Fruit fly (Drosophila melanogaster) whole organism, embryonic: ENCODE measurements around the gene CG4020.
A peak's percentile ranks its signal among the peaks of the same experiment; 100 is the strongest.

Experiments used
- Antp ChIP-seq: fragments of 200-800 bp; sonication (Bioruptor generic); optimal IDR thresholded peaks from 3 replicates; lab custom pipeline; 2016; ENCODE audit warnings: missing biosample characterization, missing genetic modification characterization
- BtbVII ChIP-seq: fragments of 200-800 bp; sonication (Bioruptor generic); optimal IDR thresholded peaks from 3 replicates; lab custom pipeline; 2017; ENCODE audit warnings: missing biosample characterization, mild to moderate bottlenecking, missing genetic modification characterization
- CG11247 ChIP-seq: fragments of 200-800 bp; sonication (Bioruptor generic); IDR thresholded peaks from 2 replicates; pipeline ENCODE4 v1.3.6; 2022; ENCODE audit warnings: missing biosample characterization, missing genetic modification characterization
- CG11456 ChIP-seq: fragments of 200-800 bp; sonication (Bioruptor generic); IDR thresholded peaks from 3 replicates; pipeline ENCODE4 v1.3.6; 2022; ENCODE audit warnings: missing biosample characterization, missing genetic modification characterization
- CG12155 ChIP-seq: fragments of 200-800 bp; sonication (Bioruptor generic); optimal IDR thresholded peaks from 3 replicates; lab custom pipeline; 2016; ENCODE audit warnings: missing biosample characterization, missing genetic modification characterization
- CG12391 ChIP-seq: fragments of 200-800 bp; sonication (Bioruptor generic); optimal IDR thresholded peaks from 3 replicates; lab custom pipeline; 2018; ENCODE audit warnings: missing biosample characterization, mild to moderate bottlenecking, missing genetic modification characterization, moderate library complexity
- CG12744 ChIP-seq: fragments of 200-800 bp; sonication (Bioruptor generic); optimal IDR thresholded peaks from 2 replicates; lab custom pipeline; 2016; ENCODE audit warnings: missing biosample characterization, missing genetic modification characterization
- CG13624 ChIP-seq: fragments of 200-800 bp; sonication (Bioruptor generic); optimal IDR thresholded peaks from 2 replicates; lab custom pipeline; 2016; ENCODE audit warnings: missing biosample characterization, missing genetic modification characterization
- CG14441 ChIP-seq: fragments of 200-800 bp; sonication (Bioruptor generic); IDR thresholded peaks from 2 replicates; pipeline ENCODE4 v1.3.6; 2022; ENCODE audit warnings: missing biosample characterization, missing genetic modification characterization
- CG17359 ChIP-seq: fragments of 200-800 bp; sonication (Bioruptor generic); optimal IDR thresholded peaks from 3 replicates; lab custom pipeline; 2018; ENCODE audit warnings: missing biosample characterization, mild to moderate bottlenecking, missing genetic modification characterization, moderate library complexity
- CG17912 ChIP-seq: fragments of 200-800 bp; sonication (Bioruptor generic); optimal IDR thresholded peaks from 2 replicates; lab custom pipeline; 2018; ENCODE audit warnings: missing biosample characterization, mild to moderate bottlenecking, missing genetic modification characterization
- CG2116 ChIP-seq: fragments of 200-800 bp; sonication (Bioruptor generic); optimal IDR thresholded peaks from 3 replicates; lab custom pipeline; 2018; ENCODE audit warnings: missing biosample characterization, mild to moderate bottlenecking, missing genetic modification characterization
- CG2199 ChIP-seq: fragments of 200-800 bp; sonication (Bioruptor generic); IDR thresholded peaks from 3 replicates; pipeline ENCODE4 v1.3.6; 2022; ENCODE audit warnings: missing biosample characterization, missing genetic modification characterization
- CG2712 ChIP-seq: fragments of 200-800 bp; optimal IDR thresholded peaks from 3 replicates; lab custom pipeline; 2019; ENCODE audit warnings: missing biosample characterization, mild to moderate bottlenecking, missing genetic modification characterization, moderate library complexity
- CG32767 ChIP-seq: fragments of 200-800 bp; sonication (Bioruptor generic); IDR thresholded peaks from 2 replicates; pipeline ENCODE4 v1.3.6; 2022; ENCODE audit warnings: missing biosample characterization, missing genetic modification characterization
- CG6791 ChIP-seq: fragments of 200-800 bp; sonication (Bioruptor generic); IDR thresholded peaks from 3 replicates; pipeline ENCODE4 v1.3.6; 2022; ENCODE audit warnings: missing biosample characterization, missing genetic modification characterization; ENCODE audit not compliant: partially characterized antibody
- CG7745 ChIP-seq: fragments of 200-800 bp; sonication (Bioruptor generic); optimal IDR thresholded peaks from 2 replicates; lab custom pipeline; 2018; ENCODE audit warnings: missing biosample characterization, mild to moderate bottlenecking, missing genetic modification characterization, moderate library complexity
- CG8290 ChIP-seq, 3 experiments: fragments of 200-800 bp; sonication (Bioruptor generic); optimal IDR thresholded peaks; 2 replicates each; lab custom pipeline; 2016 to 2019; ENCODE audit warnings: missing biosample characterization in 3 of 3, missing genetic modification characterization in 3 of 3, mild to moderate bottlenecking in 2 of 3, moderate library complexity in 1 of 3
- CHES-1-like ChIP-seq: fragments of 200-800 bp; sonication (Bioruptor generic); optimal IDR thresholded peaks from 2 replicates; lab custom pipeline; 2016; ENCODE audit warnings: missing biosample characterization, missing genetic modification characterization
- Dbx ChIP-seq: fragments of 200-800 bp; sonication (Bioruptor generic); IDR thresholded peaks from 3 replicates; pipeline ENCODE4 v1.3.6; 2022; ENCODE audit warnings: missing biosample characterization, missing genetic modification characterization
- Fer1 ChIP-seq: fragments of 200-800 bp; sonication (Bioruptor generic); optimal IDR thresholded peaks from 2 replicates; lab custom pipeline; 2017; ENCODE audit warnings: missing biosample characterization, mild to moderate bottlenecking, missing genetic modification characterization
- Fer3 ChIP-seq: fragments of 200-800 bp; sonication (Bioruptor generic); optimal IDR thresholded peaks from 2 replicates; lab custom pipeline; 2018; ENCODE audit warnings: missing biosample characterization, mild to moderate bottlenecking, missing genetic modification characterization, moderate library complexity
- HHEX ChIP-seq: fragments of 200-800 bp; sonication (Bioruptor generic); optimal IDR thresholded peaks from 3 replicates; lab custom pipeline; 2017; ENCODE audit warnings: missing biosample characterization, mild to moderate bottlenecking, missing genetic modification characterization, missing genetic modification reagents
- HmgZ ChIP-seq: fragments of 200-800 bp; sonication (Bioruptor generic); optimal IDR thresholded peaks from 2 replicates; lab custom pipeline; 2018; ENCODE audit warnings: missing biosample characterization, mild to moderate bottlenecking, missing genetic modification characterization
- Hr39 ChIP-seq: fragments of >200 bp; optimal IDR thresholded peaks from 2 replicates; lab custom pipeline; 2017
- Hr78 ChIP-seq, 2 experiments: fragments of 200-800 bp in 1 of 2; fragments of >200 bp in 1 of 2; sonication (Bioruptor generic) in 1 of 2; optimal IDR thresholded peaks; 2 replicates each; lab custom pipeline; 2017 to 2019; ENCODE audit warnings: missing biosample characterization in 2 of 2, missing genetic modification characterization in 2 of 2, mild to moderate bottlenecking in 1 of 2, moderate library complexity in 1 of 2
- Med ChIP-seq: fragments of 200-800 bp; sonication (Bioruptor generic); peaks from one replicate; lab custom pipeline; 2016; ENCODE audit warnings: missing biosample characterization, missing genetic modification characterization, mild to moderate bottlenecking, inconsistent platforms, moderate library complexity
- Myb ChIP-seq: fragments of 200-800 bp; sonication (Bioruptor generic); optimal IDR thresholded peaks from 2 replicates; lab custom pipeline; 2016; ENCODE audit warnings: missing biosample characterization, missing genetic modification characterization
- Nf-YB ChIP-seq: fragments of 200-800 bp; sonication (Bioruptor generic); optimal IDR thresholded peaks from 3 replicates; lab custom pipeline; 2019; ENCODE audit warnings: missing biosample characterization, mild to moderate bottlenecking, missing genetic modification characterization, moderate library complexity
- Sox102F ChIP-seq: fragments of 200-800 bp; sonication (Bioruptor generic); optimal IDR thresholded peaks from 2 replicates; lab custom pipeline; 2018; ENCODE audit warnings: missing biosample characterization, mild to moderate bottlenecking, missing genetic modification characterization, moderate library complexity
- amos ChIP-seq: fragments of 200-800 bp; sonication (Bioruptor generic); IDR thresholded peaks from 2 replicates; pipeline ENCODE4 v1.3.6; 2022; ENCODE audit warnings: missing biosample characterization, missing genetic modification characterization; ENCODE audit not compliant: partially characterized antibody
- bab2 ChIP-seq: fragments of 200-800 bp; sonication (Bioruptor generic); optimal IDR thresholded peaks from 2 replicates; lab custom pipeline; 2016; ENCODE audit warnings: missing biosample characterization, missing genetic modification characterization
- chn ChIP-seq: fragments of 200-800 bp; sonication (Bioruptor generic); optimal IDR thresholded peaks from 2 replicates; lab custom pipeline; 2016; ENCODE audit warnings: missing biosample characterization, missing genetic modification characterization
- dpn ChIP-seq, 2 experiments: fragments of 200-800 bp; sonication (Bioruptor generic); optimal IDR thresholded peaks; 3 replicates each; lab custom pipeline; 2016; ENCODE audit warnings: missing biosample characterization in 2 of 2, missing genetic modification characterization in 2 of 2
- ems ChIP-seq: fragments of 200-800 bp; sonication (Bioruptor generic); optimal IDR thresholded peaks from 3 replicates; lab custom pipeline; 2016; ENCODE audit warnings: missing biosample characterization, missing genetic modification characterization
- esg ChIP-seq: fragments of 200-800 bp; sonication (Bioruptor generic); conservative IDR thresholded peaks from 2 replicates; pipeline ENCODE4 v1.3.6; 2022; ENCODE audit warnings: missing biosample characterization, missing genetic modification characterization
- grn ChIP-seq: fragments of 200-800 bp; sonication (Bioruptor generic); optimal IDR thresholded peaks from 3 replicates; lab custom pipeline; 2017; ENCODE audit warnings: missing biosample characterization, missing genetic modification characterization
- gt ChIP-seq: fragments of 200-800 bp; sonication (Bioruptor generic); IDR thresholded peaks from 2 replicates; pipeline ENCODE4 v1.3.6; 2022; ENCODE audit warnings: missing biosample characterization, missing genetic modification characterization
- lmd ChIP-seq: fragments of 200-800 bp; sonication (Bioruptor generic); IDR thresholded peaks from 2 replicates; pipeline ENCODE4 v1.3.6; 2022; ENCODE audit warnings: missing biosample characterization, missing genetic modification characterization
- maf-S ChIP-seq: fragments of 200-800 bp; sonication (Bioruptor generic); optimal IDR thresholded peaks from 2 replicates; lab custom pipeline; 2016; ENCODE audit warnings: missing biosample characterization, missing genetic modification characterization
- nmo ChIP-seq: fragments of 200-800 bp; sonication (Bioruptor generic); optimal IDR thresholded peaks from 2 replicates; lab custom pipeline; 2018; ENCODE audit warnings: missing biosample characterization, mild to moderate bottlenecking, missing genetic modification characterization, moderate library complexity
- pita ChIP-seq: fragments of 200-800 bp; sonication (Bioruptor generic); optimal IDR thresholded peaks from 2 replicates; lab custom pipeline; 2017; ENCODE audit warnings: missing biosample characterization, mild to moderate bottlenecking, missing genetic modification characterization
- prd ChIP-seq, 3 experiments: fragments of >200 bp in 2 of 3; fragments of 200-800 bp in 1 of 3; sonication (Bioruptor generic) in 1 of 3; optimal IDR thresholded peaks in 2 of 3; IDR thresholded peaks in 1 of 3; 2 replicates in 2 of 3; 3 replicates in 1 of 3; pipeline versions ENCODE4 v1.3.6 to Lab custom; 2017 to 2022; ENCODE audit warnings: missing biosample characterization in 1 of 3, missing genetic modification characterization in 1 of 3
- ranshi ChIP-seq: fragments of 200-800 bp; sonication (Bioruptor generic); IDR thresholded peaks from 2 replicates; pipeline ENCODE4 v1.3.6; 2022; ENCODE audit warnings: missing biosample characterization, missing genetic modification characterization
- repo ChIP-seq: fragments of 200-800 bp; sonication (Bioruptor generic); optimal IDR thresholded peaks from 2 replicates; lab custom pipeline; 2016; ENCODE audit warnings: missing biosample characterization, missing genetic modification characterization
- sens ChIP-seq: fragments of 200-800 bp; sonication (Bioruptor generic); peaks from one replicate; lab custom pipeline; 2016; ENCODE audit warnings: missing biosample characterization, missing genetic modification characterization
- ssp ChIP-seq: fragments of 200-800 bp; sonication (Bioruptor generic); IDR thresholded peaks from 2 replicates; pipeline ENCODE4 v1.3.6; 2022; ENCODE audit warnings: missing biosample characterization, missing genetic modification characterization
- ttk ChIP-seq: fragments of 200-800 bp; sonication (Bioruptor generic); IDR thresholded peaks from 2 replicates; pipeline ENCODE4 v2.1.2; 2022; ENCODE audit warnings: missing biosample characterization, missing genetic modification characterization
- vfl ChIP-seq: fragments of 200-800 bp; sonication (Bioruptor generic); optimal IDR thresholded peaks from 2 replicates; lab custom pipeline; 2016; ENCODE audit warnings: missing biosample characterization, missing genetic modification characterization
- vvl ChIP-seq: fragments of 200-800 bp; sonication (Bioruptor generic); IDR thresholded peaks from 2 replicates; pipeline ENCODE4 v1.3.6; 2022; ENCODE audit warnings: missing biosample characterization, missing genetic modification characterization

The CG4020 gene

DNA sequence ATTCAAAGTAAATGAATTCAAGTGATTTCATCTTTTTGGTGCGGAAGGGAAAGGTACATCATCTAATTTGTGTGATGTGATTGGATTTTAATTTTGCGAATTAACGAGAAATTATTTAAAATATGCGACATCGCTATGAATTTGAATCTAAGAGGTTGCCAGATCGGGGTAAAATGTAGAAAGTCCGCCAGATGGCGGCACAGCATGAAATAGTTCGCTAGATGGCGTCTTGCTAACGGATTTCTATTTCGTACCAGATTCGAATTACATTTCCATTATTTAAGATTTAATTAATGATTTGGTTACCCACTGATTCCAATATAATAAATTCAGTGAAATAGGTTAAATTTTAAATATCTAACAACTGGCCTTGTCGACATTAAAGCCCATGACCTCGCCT, 22.2 kb upstream of the CG4020 start (continued):
- TF ChIP-seq Sox102F (GFP tag; lab: Kevin White, UChicago) (peak; percentile 21), CG17912 (GFP tag; lab: Kevin White, UChicago) (peak; percentile 70), maf-S (GFP tag; lab: Kevin White, UChicago) (peak; percentile 16), CG32767 (GFP tag; lab: Robert Waterston, UW) (no peak), CG7745 (tag; lab: Kevin White, UChicago) (no peak), ttk (GFP tag; lab: Robert Waterston, UW) (no peak), CG8290 (GFP tag; optimal IDR thresholded peaks at IDR 0.05; lab: Kevin White, UChicago) (peak; percentile 44), CG8290 (tag; optimal IDR thresholded peaks at IDR 0.05; lab: Kevin White, UChicago) (peak in 1 of 2 experiments; percentile 67), grn (GFP tag; lab: Kevin White, UChicago) (peak; percentile 36), CG12155 (peak; percentile 6), repo (peak; percentile 10), chn (GFP tag; lab: Kevin White, UChicago) (peak; percentile 9), CG14441 (GFP tag; lab: Robert Waterston, UW) (0 out of 2 replicates have a peak, but pooled peaks have one; percentile 46), bab2 (GFP tag; lab: Kevin White, UChicago) (peak; percentile 53), esg (GFP tag; lab: Robert Waterston, UW) (no peak), BtbVII (GFP tag; lab: Kevin White, UChicago) (no peak), nmo (GFP tag; lab: Kevin White, UChicago) (peak; percentile 36), prd (optimal IDR thresholded peaks at IDR 0.05; lab: Kevin White, UChicago) (no peak), prd (GFP tag; IDR thresholded peaks at IDR 0.05; lab: Robert Waterston, UW) (peak; percentile 40; the same call in 1 of the 3 replicates), HmgZ (tag; lab: Kevin White, UChicago) (peak; percentile 62), sens (GFP tag; lab: Kevin White, UChicago) (peak; percentile 84), dpn (GFP tag; optimal IDR thresholded peaks at IDR 0.05; lab: Kevin White, UChicago) (peak; percentile 37 to 59), CG2712 (peak; percentile 46), lmd (GFP tag; lab: Robert Waterston, UW) (peak; percentile 38; the same call in 1 of the 2 replicates), Nf-YB (GFP tag; lab: Kevin White, UChicago) (no peak), Fer1 (peak; percentile 5), CG11247 (GFP tag; lab: Robert Waterston, UW) (peak; percentile 31; the same call in 1 of the 2 replicates), Hr39 (lab: Kevin White, UChicago) (no peak), Fer3 (peak; percentile 15), CG17359 (tag; lab: Kevin White, UChicago) (peak; percentile 48), CG2199 (peak; percentile 78), Med (GFP tag; lab: Kevin White, UChicago) (peak; percentile 86), HHEX (GFP tag; lab: Kevin White, UChicago) (no peak), Antp (GFP tag; lab: Kevin White, UChicago) (peak; percentile 25), Dbx (peak; percentile 74), ems (GFP tag; lab: Kevin White, UChicago) (peak; percentile 13), CG6791 (GFP tag; lab: Robert Waterston, UW) (peak; percentile 50; the same call in 1 of the 3 replicates), Hr78 (GFP tag; optimal IDR thresholded peaks at IDR 0.05; lab: Kevin White, UChicago) (no peak), CG12744 (GFP tag; lab: Kevin White, UChicago) (peak; percentile 10), vvl (peak; percentile 82), vfl (GFP tag; lab: Kevin White, UChicago) (no peak), amos (peak; percentile 35; the same call in 1 of the 2 replicates), Myb (GFP tag; lab: Kevin White, UChicago) (peak; percentile 98), CG2116 (GFP tag; lab: Kevin White, UChicago) (peak; percentile 92), CG11456 (GFP tag; lab: Robert Waterston, UW) (peak; percentile 82), ssp (GFP tag; lab: Robert Waterston, UW) (0 out of 2 replicates have a peak, but pooled peaks have one; percentile 28), CG13624 (GFP tag; lab: Kevin White, UChicago) (peak; percentile 66), ranshi (GFP tag; lab: Robert Waterston, UW) (peak; percentile 13; the same call in 1 of the 2 replicates), CHES-1-like (GFP tag; lab: Kevin White, UChicago) (peak; percentile 5), gt (GFP tag; lab: Robert Waterston, UW) (no peak), CG12391 (tag; lab: Kevin White, UChicago) (peak; percentile 36), pita (GFP tag; lab: Kevin White, UChicago) (peak; percentile 37)
